Fruit fly (Drosophila melanogaster): ENCODE data around the gene ORMDL.

ORMDL gene

dm6 chr3L:21604265-21604664 is 30.8 kb upstream of the ORMDL start (continued):
- peak; percentile 66 for TF ChIP-seq Camta (GFP tag; optimal IDR thresholded peaks at IDR 0.05)
- TF ChIP-seq CG4854 (GFP tag; optimal IDR thresholded peaks at IDR 0.05): peak; percentile 16
- TF ChIP-seq CG18599 (GFP tag; optimal IDR thresholded peaks at IDR 0.05): no peak
- peak; percentile 2 for TF ChIP-seq Bteb2 (GFP tag; optimal IDR thresholded peaks at IDR 0.05)
- TF ChIP-seq Mes4 (GFP tag; optimal IDR thresholded peaks at IDR 0.05): peak; percentile 60
- peak; percentile 67 for TF ChIP-seq CG4730 (GFP tag; IDR thresholded peaks at IDR 0.05)
- TF ChIP-seq dpn (GFP tag; optimal IDR thresholded peaks at IDR 0.05): peak; percentile 74 to 77
- no peak for TF ChIP-seq unc-4 (GFP tag; IDR thresholded peaks at IDR 0.05; ENCODE audit: partially characterized antibody)
- TF ChIP-seq CG10321 (GFP tag; IDR thresholded peaks at IDR 0.05): no peak
- peak; percentile 6 for TF ChIP-seq CG1647 (GFP tag; optimal IDR thresholded peaks at IDR 0.05)
- no peak for TF ChIP-seq Hmx (GFP tag; optimal IDR thresholded peaks at IDR 0.05)
- TF ChIP-seq ind (GFP tag; optimal IDR thresholded peaks at IDR 0.05): peak; percentile 42
- TF ChIP-seq Xbp1 (GFP tag; optimal IDR thresholded peaks at IDR 0.05): peak; percentile 84
- peak; percentile 62 for TF ChIP-seq yki (optimal IDR thresholded peaks at IDR 0.05)
- TF ChIP-seq gem (tag; optimal IDR thresholded peaks at IDR 0.05): no peak
- peak; percentile 47 for TF ChIP-seq Elba2 (GFP tag; optimal IDR thresholded peaks at IDR 0.05)
- TF ChIP-seq HLH54F (GFP tag; optimal IDR thresholded peaks at IDR 0.05): peak; percentile 50
- TF ChIP-seq CG32532 (GFP tag; IDR thresholded peaks at IDR 0.05): peak; percentile 83; the same call in 1 of the 2 replicates
- TF ChIP-seq NC2α (GFP tag; optimal IDR thresholded peaks at IDR 0.05): no peak
- TF ChIP-seq CG4820 (GFP tag; optimal IDR thresholded peaks at IDR 0.05): peak; percentile 52
- no peak for TF ChIP-seq ATbp (GFP tag; optimal IDR thresholded peaks at IDR 0.05)
- no peak for TF ChIP-seq dan (GFP tag; IDR thresholded peaks at IDR 0.05)
- no peak for TF ChIP-seq Sox100B (GFP tag; optimal IDR thresholded peaks at IDR 0.05)
- TF ChIP-seq ewg (GFP tag; optimal IDR thresholded peaks at IDR 0.05): no peak
- TF ChIP-seq CG1602 (GFP tag; optimal IDR thresholded peaks at IDR 0.05): peak; percentile 63
- TF ChIP-seq dimm (GFP tag; IDR thresholded peaks at IDR 0.05): no peak
- peak; percentile 51 for TF ChIP-seq jumu (GFP tag; optimal IDR thresholded peaks at IDR 0.05)
- TF ChIP-seq Opbp (GFP tag; IDR thresholded peaks at IDR 0.05; ENCODE audit: partially characterized antibody): peak; percentile 57; the same call in 1 of the 3 replicates
- TF ChIP-seq luna (GFP tag; optimal IDR thresholded peaks at IDR 0.05): peak; percentile 60
- TF ChIP-seq cad (GFP tag; optimal IDR thresholded peaks at IDR 0.05): no peak
- no peak for TF ChIP-seq CG30020 (tag; optimal IDR thresholded peaks at IDR 0.05)
- no peak for TF ChIP-seq Atf6 (GFP tag; IDR thresholded peaks at IDR 0.05)
- TF ChIP-seq h (optimal IDR thresholded peaks at IDR 0.05): no peak
- TF ChIP-seq zen (tag; optimal IDR thresholded peaks at IDR 0.05): peak; percentile 55
- TF ChIP-seq CG10267 (tag; optimal IDR thresholded peaks at IDR 0.05): peak; percentile 54
- no peak for TF ChIP-seq bsh (GFP tag; optimal IDR thresholded peaks at IDR 0.05)
- peak; percentile 54; the same call in 2 of the 3 replicates for TF ChIP-seq CG16813 (GFP tag; IDR thresholded peaks at IDR 0.05; ENCODE audit: partially characterized antibody)
- no peak for TF ChIP-seq tup (GFP tag; optimal IDR thresholded peaks at IDR 0.05)
- TF ChIP-seq Stat92E (GFP tag; optimal IDR thresholded peaks at IDR 0.05): peak in 1 of 3 experiments; percentile 18
- no peak for TF ChIP-seq sens-2 (GFP tag; IDR thresholded peaks at IDR 0.05)
- no peak for TF ChIP-seq CG9797 (GFP tag; optimal IDR thresholded peaks at IDR 0.05)
- peak; percentile 56 for TF ChIP-seq pb (GFP tag; optimal IDR thresholded peaks at IDR 0.05)
- TF ChIP-seq CG13296 (GFP tag; optimal IDR thresholded peaks at IDR 0.05): no peak
- peak; percentile 73 for TF ChIP-seq CG9932 (GFP tag; IDR thresholded peaks at IDR 0.05)
- no peak for TF ChIP-seq CG12299 (tag; optimal IDR thresholded peaks at IDR 0.05)
- TF ChIP-seq Hr78 (GFP tag; optimal IDR thresholded peaks at IDR 0.05): peak in 1 of 2 experiments; percentile 98
- no peak for TF ChIP-seq CG13123 (GFP tag; optimal IDR thresholded peaks at IDR 0.05)
- TF ChIP-seq lov (optimal IDR thresholded peaks at IDR 0.05): no peak
- no peak for TF ChIP-seq lov (GFP tag; IDR thresholded peaks at IDR 0.05)
- no peak for TF ChIP-seq gt (GFP tag; IDR thresholded peaks at IDR 0.05)
- TF ChIP-seq CG17829 (tag; optimal IDR thresholded peaks at IDR 0.05): peak; percentile 51
- TF ChIP-seq HLH4C (GFP tag; IDR thresholded peaks at IDR 0.05; ENCODE audit: partially characterized antibody): 0 out of 3 replicates have a peak, but pooled peaks have one; percentile 17

Measured in whole organism, embryonic.